Worm (Caenorhabditis elegans): ENCODE measurements around the gene moc-2.

Gene moc-2

ce11 chrV:6488849-6489248, 15.1 kb downstream of the moc-2 start, which contains the start of gene lec-10 (continued):
- TF ChIP-seq snpc-4 (tag; optimal IDR thresholded peaks at IDR 0.05) (no peak), Y5F2A.4 (GFP tag; optimal IDR thresholded peaks at IDR 0.05) (no peak), lsy-2 (tag; optimal IDR thresholded peaks at IDR 0.05) (peak in 1 of 2 experiments; percentile 29), mdl-1 (tag; optimal IDR thresholded peaks at IDR 0.05) (peak in 1 of 2 experiments; percentile 17), F44E2.7 (GFP tag; IDR thresholded peaks at IDR 0.05) (no peak), ZK337.2 (GFP tag; IDR thresholded peaks at IDR 0.05) (no peak), madf-5 (GFP tag; IDR thresholded peaks at IDR 0.05) (no peak), pha-4 (GFP tag; IDR thresholded peaks at IDR 0.05) (peak; percentile 8; the same call in 1 of the 2 replicates), pha-4 (tag; optimal IDR thresholded peaks at IDR 0.05) (no peak), T20F7.1 (GFP tag; optimal IDR thresholded peaks at IDR 0.05) (no peak), egl-43 (GFP tag; IDR thresholded peaks at IDR 0.05) (no peak), tag-97 (GFP tag; IDR thresholded peaks at IDR 0.05) (no peak)

- TF ChIP-seq tag-97 (GFP tag; IDR thresholded peaks at IDR 0.05), result no peak
- no peak for TF ChIP-seq arid-1 (GFP tag; conservative IDR thresholded peaks at IDR 0.05)
- TF ChIP-seq nhr-77 (tag; optimal IDR thresholded peaks at IDR 0.05), result peak; percentile 69
- no peak for TF ChIP-seq F10B5.3 (tag; optimal IDR thresholded peaks at IDR 0.05)
- peak; percentile 19; the same call in 1 of the 2 replicates for TF ChIP-seq lin-38 (GFP tag; IDR thresholded peaks at IDR 0.05)
- no peak for TF ChIP-seq zag-1 (tag; optimal IDR thresholded peaks at IDR 0.05)
- TF ChIP-seq unc-62 (GFP tag; optimal IDR thresholded peaks at IDR 0.05 in 1 of 2), result no peak
- TF ChIP-seq unc-62 (tag; optimal IDR thresholded peaks at IDR 0.05), result no peak
- TF ChIP-seq zip-11 (GFP tag; IDR thresholded peaks at IDR 0.05), result no peak
- TF ChIP-seq aha-1 (tag), result no peak
- TF ChIP-seq spr-3 (GFP tag; optimal IDR thresholded peaks at IDR 0.05), result no peak
- no peak for TF ChIP-seq hif-1 (tag; optimal IDR thresholded peaks at IDR 0.05)
- TF ChIP-seq fkh-10 (GFP tag; optimal IDR thresholded peaks at IDR 0.05), result no peak
- TF ChIP-seq daf-12 (tag; optimal IDR thresholded peaks at IDR 0.05), result no peak
- TF ChIP-seq nhr-102 (tag; optimal IDR thresholded peaks at IDR 0.05), result peak; percentile 27
- TF ChIP-seq unc-39 (tag; optimal IDR thresholded peaks at IDR 0.05), result no peak
- TF ChIP-seq T20F7.1 (GFP tag; optimal IDR thresholded peaks at IDR 0.05), result peak; percentile 22
- no peak for TF ChIP-seq pqm-1 (tag; optimal IDR thresholded peaks at IDR 0.05)
- no peak for TF ChIP-seq nhr-76 (tag; optimal IDR thresholded peaks at IDR 0.05)
- TF ChIP-seq R02D3.7 (tag; optimal IDR thresholded peaks at IDR 0.05), result no peak
- no peak for TF ChIP-seq F26F4.8 (GFP tag; conservative IDR thresholded peaks at IDR 0.05)
- TF ChIP-seq ztf-11 (tag; optimal IDR thresholded peaks at IDR 0.05), result no peak
- no peak for TF ChIP-seq ceh-28 (tag; optimal IDR thresholded peaks at IDR 0.05)
- no peak for TF ChIP-seq ama-1 (optimal IDR thresholded peaks at IDR 0.05)
- peak; percentile 14 for TF ChIP-seq hlh-11 (tag; optimal IDR thresholded peaks at IDR 0.05)
- no peak for TF ChIP-seq attf-4 (tag; optimal IDR thresholded peaks at IDR 0.05)
- TF ChIP-seq duxl-1 (tag; optimal IDR thresholded peaks at IDR 0.05; ENCODE audit: poor library complexity), result no peak
- TF ChIP-seq egl-27 (tag; optimal IDR thresholded peaks at IDR 0.05), result no peak
- TF ChIP-seq nhr-42 (GFP tag; IDR thresholded peaks at IDR 0.05), result no peak
- no peak for TF ChIP-seq saeg-2 (GFP tag; IDR thresholded peaks at IDR 0.05)
- no peak for TF ChIP-seq unc-130 (GFP tag; optimal IDR thresholded peaks at IDR 0.05)
- TF ChIP-seq nhr-10 (tag; optimal IDR thresholded peaks at IDR 0.05), result peak; percentile 9
- TF ChIP-seq pha-4 (GFP tag; IDR thresholded peaks at IDR 0.05), result peak; percentile 40; the same call in 1 of the 2 replicates
- no peak for TF ChIP-seq pha-4 (tag; optimal IDR thresholded peaks at IDR 0.05)
- no peak for TF ChIP-seq F37D6.2 (tag; optimal IDR thresholded peaks at IDR 0.05)
- TF ChIP-seq zfp-2 (tag; optimal IDR thresholded peaks at IDR 0.05), result no peak
- TF ChIP-seq fos-1 (tag; optimal IDR thresholded peaks at IDR 0.05), result no peak
- no peak for TF ChIP-seq egl-43 (GFP tag; IDR thresholded peaks at IDR 0.05)
- no peak for TF ChIP-seq vab-7 (GFP tag; IDR thresholded peaks at IDR 0.05)
- TF ChIP-seq spr-1 (tag; optimal IDR thresholded peaks at IDR 0.05), result no peak
- TF ChIP-seq lin-15B (tag; optimal IDR thresholded peaks at IDR 0.05), result peak; percentile 14
- TF ChIP-seq lir-3 (tag; optimal IDR thresholded peaks at IDR 0.05), result no peak
- TF ChIP-seq F44E2.7 (GFP tag; IDR thresholded peaks at IDR 0.05), result no peak
- TF ChIP-seq mdt-29 (GFP tag; IDR thresholded peaks at IDR 0.05), result no peak
- TF ChIP-seq lsy-2 (tag; optimal IDR thresholded peaks at IDR 0.05), result peak in 1 of 2 experiments; percentile 8
- TF ChIP-seq cey-2 (tag; optimal IDR thresholded peaks at IDR 0.05; ENCODE audit: borderline replicate concordance, insufficient read depth), result no peak
Measured at ce11 chrV:6487878-6488277, 16.1 kb downstream of the moc-2 start.

Data from whole organism, L4 larva.